Worm (Caenorhabditis elegans) whole organism, L4 larva: Measurements from ENCODE around the gene C33A12.4.

ENCODE experiments used
- F26F4.8 ChIP-seq: fragments of 200-800 bp; sonication (Bioruptor generic); conservative IDR thresholded peaks from 2 replicates; pipeline ENCODE4 v1.3.6; 2022; ENCODE audit warnings: missing genetic modification characterization, missing compliant biosample characterization
- F37D6.2 ChIP-seq: sonication (generic microtip); optimal IDR thresholded peaks from 2 replicates; lab custom pipeline; 2016; ENCODE audit warnings: mild to moderate bottlenecking, missing genetic modification characterization, missing compliant biosample characterization
- F49E8.2 ChIP-seq: sonication (generic microtip); optimal IDR thresholded peaks from 2 replicates; lab custom pipeline; 2016; ENCODE audit warnings: missing compliant biosample characterization, mild to moderate bottlenecking, missing genetic modification characterization, borderline replicate concordance
- ZK546.5 ChIP-seq, 2 experiments: sonication (generic microtip); optimal IDR thresholded peaks; 2 replicates each; lab custom pipeline; 2017; ENCODE audit warnings: missing biosample characterization in 2 of 2, missing genetic modification characterization in 2 of 2
- aly-2 ChIP-seq: sonication (generic microtip); optimal IDR thresholded peaks from 2 replicates; lab custom pipeline; 2018; ENCODE audit warnings: missing biosample characterization, missing genetic modification characterization
- ama-1 ChIP-seq: fragments of 150-350 bp; optimal IDR thresholded peaks from 2 replicates; lab custom pipeline; 2014; ENCODE audit warnings: inconsistent platforms, mixed read lengths
- arid-1 ChIP-seq: fragments of 200-800 bp; sonication (Bioruptor generic); conservative IDR thresholded peaks from 2 replicates; pipeline ENCODE4 v1.3.6; 2022; ENCODE audit warnings: missing genetic modification reagents, missing genetic modification characterization, missing compliant biosample characterization
- ceh-20 ChIP-seq: fragments of 200-800 bp; sonication (Bioruptor generic); IDR thresholded peaks from 2 replicates; pipeline ENCODE4 v1.3.6; 2022; ENCODE audit warnings: missing genetic modification reagents, missing genetic modification characterization, missing compliant biosample characterization
- ceh-28 ChIP-seq: fragments of 150-350 bp; optimal IDR thresholded peaks from 2 replicates; lab custom pipeline; 2014; ENCODE audit warnings: missing biosample characterization, missing genetic modification reagents, missing genetic modification characterization
- ceh-32 ChIP-seq: sonication (generic microtip); optimal IDR thresholded peaks from 2 replicates; lab custom pipeline; 2016; ENCODE audit warnings: mild to moderate bottlenecking, missing genetic modification characterization, missing compliant biosample characterization; ENCODE audit not compliant: poor library complexity
- ceh-44 ChIP-seq: fragments of 200-800 bp; sonication (Bioruptor generic); IDR thresholded peaks from 2 replicates; pipeline ENCODE4 v1.3.6; 2022; ENCODE audit warnings: missing genetic modification reagents, missing genetic modification characterization, missing compliant biosample characterization
- cey-2 ChIP-seq: sonication (generic microtip); optimal IDR thresholded peaks from 3 replicates; lab custom pipeline; 2017; ENCODE audit warnings: missing genetic modification characterization, mild to moderate bottlenecking, missing compliant biosample characterization, antibody characterized with exemption, borderline replicate concordance; ENCODE audit not compliant: insufficient read depth
- ctbp-1 ChIP-seq: fragments of 200-800 bp; sonication (Bioruptor generic); IDR thresholded peaks from 2 replicates; pipeline ENCODE4 v1.3.6; 2022; ENCODE audit warnings: missing genetic modification reagents, missing genetic modification characterization, missing compliant biosample characterization
- daf-19 ChIP-seq: fragments of 200-800 bp; sonication (Bioruptor generic); conservative IDR thresholded peaks from 2 replicates; pipeline ENCODE4 v1.3.6; 2022; ENCODE audit warnings: missing genetic modification characterization, missing compliant biosample characterization
- dmd-6 ChIP-seq: fragments of 200-800 bp; sonication (Bioruptor generic); IDR thresholded peaks from 2 replicates; pipeline ENCODE4 v1.3.6; 2022; ENCODE audit warnings: missing genetic modification reagents, missing genetic modification characterization, missing compliant biosample characterization
- dve-1 ChIP-seq: sonication (generic microtip); optimal IDR thresholded peaks from 2 replicates; lab custom pipeline; 2017; ENCODE audit warnings: antibody characterized with exemption, mild to moderate bottlenecking, missing genetic modification characterization, missing compliant biosample characterization; ENCODE audit not compliant: insufficient read depth
- egl-27 ChIP-seq: sonication (generic microtip); optimal IDR thresholded peaks from 3 replicates; lab custom pipeline; 2017; ENCODE audit warnings: missing biosample characterization, missing genetic modification reagents, missing genetic modification characterization
- fkh-10 ChIP-seq: fragments of 150-350 bp; optimal IDR thresholded peaks from 2 replicates; lab custom pipeline; 2014; ENCODE audit warnings: missing biosample characterization, missing genetic modification reagents, missing genetic modification characterization
- fos-1 ChIP-seq: fragments of 150-350 bp; optimal IDR thresholded peaks from 2 replicates; lab custom pipeline; 2014; ENCODE audit warnings: missing biosample characterization, missing genetic modification characterization
- hif-1 ChIP-seq, 2 experiments: sonication (generic microtip); optimal IDR thresholded peaks; 2 replicates each; lab custom pipeline; 2016 to 2017; ENCODE audit warnings: missing compliant biosample characterization in 2 of 2, missing genetic modification characterization in 2 of 2, missing genetic modification reagents in 2 of 2, missing genotype in 2 of 2, mild to moderate bottlenecking in 1 of 2
- hlh-11 ChIP-seq: fragments of 200-800 bp; sonication (Bioruptor generic); optimal IDR thresholded peaks from 2 replicates; lab custom pipeline; 2018; ENCODE audit warnings: mild to moderate bottlenecking, missing genetic modification characterization, missing compliant biosample characterization
- hlh-30 ChIP-seq: sonication (generic microtip); optimal IDR thresholded peaks from 2 replicates; lab custom pipeline; 2017; ENCODE audit warnings: antibody characterized with exemption, mild to moderate bottlenecking, missing genetic modification characterization, missing compliant biosample characterization; ENCODE audit not compliant: insufficient read depth
- hmg-1.1 ChIP-seq: fragments of 200-800 bp; sonication (Bioruptor generic); IDR thresholded peaks from 2 replicates; pipeline ENCODE4 v1.3.6; 2022; ENCODE audit warnings: missing genetic modification reagents, missing genetic modification characterization, missing compliant biosample characterization
- jun-1 ChIP-seq: fragments of 150-350 bp; optimal IDR thresholded peaks from 2 replicates; lab custom pipeline; 2014; ENCODE audit warnings: missing biosample characterization, missing genetic modification reagents, missing genetic modification characterization
- lim-7 ChIP-seq: fragments of 200-800 bp; sonication (Bioruptor generic); IDR thresholded peaks from 2 replicates; pipeline ENCODE4 v1.3.6; 2022; ENCODE audit warnings: missing genetic modification characterization, missing compliant biosample characterization
- lin-1 ChIP-seq: fragments of 200-800 bp; sonication (Bioruptor generic); IDR thresholded peaks from 2 replicates; pipeline ENCODE4 v1.3.6; 2022; ENCODE audit warnings: missing genetic modification reagents, missing genetic modification characterization, missing compliant biosample characterization
- lin-13 ChIP-seq: fragments of 150-350 bp; optimal IDR thresholded peaks from 2 replicates; lab custom pipeline; 2014; ENCODE audit warnings: missing biosample characterization, missing genetic modification reagents, missing genetic modification characterization
- lin-15B ChIP-seq: fragments of 150-350 bp; sonication (generic microtip); optimal IDR thresholded peaks from 3 replicates; lab custom pipeline; 2014; ENCODE audit warnings: missing biosample characterization, missing genetic modification characterization
- lsy-2 ChIP-seq, 2 experiments: fragments of 150-350 bp in 1 of 2; sonication (generic microtip) in 1 of 2; optimal IDR thresholded peaks; 2 replicates each; lab custom pipeline; 2014 to 2017; ENCODE audit warnings: missing biosample characterization in 2 of 2, missing genetic modification characterization in 2 of 2
- madf-9 ChIP-seq: fragments of 200-800 bp; sonication (Bioruptor generic); conservative IDR thresholded peaks from 2 replicates; pipeline ENCODE4 v1.3.6; 2022; ENCODE audit warnings: missing genetic modification reagents, missing genetic modification characterization, missing compliant biosample characterization
- mdl-1 ChIP-seq, 2 experiments: fragments of 150-350 bp in 1 of 2; sonication (generic microtip) in 1 of 2; optimal IDR thresholded peaks; 2 replicates each; lab custom pipeline; 2014 to 2017; ENCODE audit warnings: missing biosample characterization in 2 of 2, missing genetic modification characterization in 2 of 2
- mdt-29 ChIP-seq: fragments of 200-800 bp; sonication (Bioruptor generic); IDR thresholded peaks from 2 replicates; pipeline ENCODE4 v1.3.6; 2022; ENCODE audit warnings: missing genetic modification reagents, missing genetic modification characterization, missing compliant biosample characterization
- nhr-11 ChIP-seq: fragments of 150-350 bp; optimal IDR thresholded peaks from 2 replicates; lab custom pipeline; 2014; ENCODE audit warnings: missing biosample characterization, missing genetic modification characterization
- nhr-28 ChIP-seq: fragments of 150-350 bp; optimal IDR thresholded peaks from 2 replicates; lab custom pipeline; 2014; ENCODE audit warnings: missing biosample characterization, missing genetic modification characterization
- nhr-76 ChIP-seq: fragments of 150-350 bp; optimal IDR thresholded peaks from 2 replicates; lab custom pipeline; 2014; ENCODE audit warnings: missing biosample characterization, missing genetic modification characterization
- nhr-77 ChIP-seq: fragments of 150-350 bp; optimal IDR thresholded peaks from 2 replicates; lab custom pipeline; 2014; ENCODE audit warnings: missing biosample characterization, missing genetic modification characterization
- saeg-2 ChIP-seq: fragments of 200-800 bp; sonication (Bioruptor generic); IDR thresholded peaks from 2 replicates; pipeline ENCODE4 v1.3.6; 2022; ENCODE audit warnings: missing genetic modification reagents, missing genetic modification characterization, missing compliant biosample characterization
- spr-1 ChIP-seq: sonication (generic microtip); optimal IDR thresholded peaks from 2 replicates; lab custom pipeline; 2016; ENCODE audit warnings: mild to moderate bottlenecking, missing genetic modification characterization, missing compliant biosample characterization
- unc-62 ChIP-seq, 3 experiments: fragments of 150-350 bp in 1 of 3; sonication (generic microtip); optimal IDR thresholded peaks in 2 of 3; peaks in 1 of 3; 1 replicate in 1 of 3; 2 replicates in 2 of 3; lab custom pipeline; 2014 to 2017; ENCODE audit warnings: missing biosample characterization in 3 of 3, missing genetic modification characterization in 3 of 3, missing genetic modification reagents in 3 of 3, missing genotype in 1 of 3
- zag-1 ChIP-seq: fragments of 150-350 bp; optimal IDR thresholded peaks from 2 replicates; lab custom pipeline; 2014; ENCODE audit warnings: missing biosample characterization, missing genetic modification characterization
- zfp-3 ChIP-seq: fragments of 200-800 bp; sonication (Bioruptor generic); conservative IDR thresholded peaks from 2 replicates; pipeline ENCODE4 v1.3.6; 2022; ENCODE audit warnings: missing genetic modification reagents, missing genetic modification characterization, missing compliant biosample characterization
- zip-2 ChIP-seq: fragments of 150-350 bp; optimal IDR thresholded peaks from 2 replicates; lab custom pipeline; 2014; ENCODE audit warnings: missing biosample characterization, missing genetic modification characterization
- ztf-11 ChIP-seq: fragments of 150-350 bp; optimal IDR thresholded peaks from 2 replicates; lab custom pipeline; 2014; ENCODE audit warnings: missing biosample characterization, missing genetic modification characterization
- ztf-7 ChIP-seq: fragments of 150-350 bp; optimal IDR thresholded peaks from 2 replicates; lab custom pipeline; 2014; ENCODE audit warnings: missing biosample characterization, missing genetic modification characterization

C33A12.4 gene

DNA sequence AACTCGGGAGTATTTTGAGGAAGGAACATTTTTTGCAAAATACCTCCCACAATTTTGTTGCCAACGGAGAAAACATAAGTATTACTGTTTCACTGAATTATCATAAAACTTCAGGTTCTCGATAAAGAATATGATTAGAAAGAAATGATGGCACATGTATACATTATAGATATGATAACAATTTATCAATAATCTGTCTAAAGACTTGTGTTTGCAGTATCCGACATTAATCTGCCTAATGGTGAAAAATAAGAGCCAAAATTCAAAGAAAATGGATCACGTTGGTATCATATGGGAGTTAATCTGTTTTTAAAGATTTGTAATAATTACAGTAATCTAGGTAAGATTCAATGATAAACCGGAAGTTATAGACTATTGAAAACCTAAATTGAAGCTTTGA, 10.3 kb upstream of the C33A12.4 start:
- TF ChIP-seq hmg-1.1 = no peak
- no peak for TF ChIP-seq ceh-28 (tag; lab: Kevin White, UChicago)
- no peak for TF ChIP-seq saeg-2 (GFP tag; lab: Robert Waterston, UW)
- no peak for TF ChIP-seq F49E8.2 (tag; lab: Kevin White, UChicago)
- TF ChIP-seq ama-1 (lab: Kevin White, UChicago) = no peak
- no peak for TF ChIP-seq jun-1 (tag; lab: Kevin White, UChicago)
- no peak for TF ChIP-seq ctbp-1 (GFP tag; lab: Robert Waterston, UW)
- TF ChIP-seq hlh-11 (tag; lab: Kevin White, UChicago) = no peak
- TF ChIP-seq F26F4.8 (GFP tag; lab: Robert Waterston, UW) = no peak
- no peak for TF ChIP-seq fkh-10
- TF ChIP-seq ztf-7 = no peak
- no peak for TF ChIP-seq nhr-76 (tag; lab: Kevin White, UChicago)
- TF ChIP-seq nhr-77 (tag; lab: Kevin White, UChicago) = no peak
- TF ChIP-seq lim-7 (GFP tag; lab: Robert Waterston, UW) = no peak
- no peak for TF ChIP-seq hif-1 (tag; optimal IDR thresholded peaks at IDR 0.05; lab: Kevin White, UChicago)
- no peak for TF ChIP-seq ceh-32 (tag; lab: Kevin White, UChicago)
- TF ChIP-seq ceh-44 (GFP tag; lab: Robert Waterston, UW) = no peak

DNA sequence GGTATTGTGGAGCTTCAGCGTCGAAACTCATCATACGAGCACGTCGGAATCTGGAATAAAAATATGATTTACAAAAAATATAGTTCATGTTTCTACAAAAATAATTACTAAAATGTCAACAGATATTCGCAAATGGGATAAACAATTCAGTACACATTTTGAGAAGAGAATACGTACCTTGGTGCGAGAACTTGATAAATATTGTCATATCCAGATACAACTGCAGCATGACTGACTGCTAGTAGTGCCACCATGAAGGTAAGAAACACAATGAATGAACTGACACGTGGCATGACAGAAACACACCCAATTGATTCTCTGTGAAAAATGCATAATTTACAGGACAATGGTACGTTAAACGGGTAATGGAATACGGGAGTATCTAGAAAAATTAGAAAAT, 8.2 kb upstream of the C33A12.4 start, which contains the start of gene nlp-35:
Gene nlp-35 (minus strand): TSS at position 319 of the 400 bp plus-strand sequence.
- TF ChIP-seq mdt-29 (GFP tag; lab: Robert Waterston, UW) = 0 out of 2 replicates have a peak, but pooled peaks have one; percentile 52
- 0 out of 2 replicates have a peak, but pooled peaks have one; percentile 63 for TF ChIP-seq zfp-3 (GFP tag; lab: Robert Waterston, UW)
- TF ChIP-seq aly-2 = no peak

DNA sequence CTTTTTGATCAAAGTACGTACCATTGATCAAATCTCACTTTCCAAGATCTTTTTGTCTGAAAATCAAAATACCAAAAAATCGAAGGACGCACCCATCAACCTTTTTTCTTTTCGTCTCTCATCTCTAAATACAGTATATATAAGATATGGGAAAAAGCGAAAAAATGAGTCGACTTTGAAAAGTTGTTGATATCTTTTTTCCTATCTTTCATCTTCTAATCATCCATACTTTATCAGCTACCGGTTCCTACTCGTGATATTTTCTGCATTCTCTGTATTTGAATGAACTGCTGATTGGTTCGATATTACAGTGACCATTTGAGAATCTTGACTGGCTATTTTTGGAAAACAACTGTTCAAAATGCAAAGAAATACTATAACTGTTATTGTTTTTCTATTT, 6.5 kb upstream of the C33A12.4 start, which contains the start of gene C33A12.19:
Gene C33A12.19 (plus strand): TSS at position 169 of the 400 bp plus-strand sequence.
- TF ChIP-seq hlh-30 (tag; lab: Kevin White, UChicago) (peak; percentile 53), ZK546.5 (tag; optimal IDR thresholded peaks at IDR 0.05; lab: Kevin White, UChicago) (no peak), dmd-6 (peak; percentile 36), cey-2 (tag; lab: Kevin White, UChicago) (peak; percentile 20), daf-19 (no peak), nhr-77 (tag; lab: Kevin White, UChicago) (peak; percentile 19), mdl-1 (tag; optimal IDR thresholded peaks at IDR 0.05; lab: Kevin White, UChicago) (peak in 1 of 2 experiments; percentile 74), unc-62 (GFP tag; optimal IDR thresholded peaks at IDR 0.05 in 1 of 2; lab: Kevin White, UChicago) (peak in 1 of 2 experiments; percentile 88), unc-62 (tag; optimal IDR thresholded peaks at IDR 0.05; lab: Kevin White, UChicago) (no peak), nhr-28 (tag; lab: Kevin White, UChicago) (peak; percentile 56), ztf-11 (no peak), hlh-11 (tag; lab: Kevin White, UChicago) (peak; percentile 50), lsy-2 (tag; optimal IDR thresholded peaks at IDR 0.05; lab: Kevin White, UChicago) (peak in 1 of 2 experiments; percentile 37), dve-1 (tag; lab: Kevin White, UChicago) (peak; percentile 34)

- no peak for TF ChIP-seq lin-15B (tag; lab: Kevin White, UChicago)
- peak in 1 of 2 experiments; percentile 25 for TF ChIP-seq lsy-2 (tag; optimal IDR thresholded peaks at IDR 0.05; lab: Kevin White, UChicago)
- TF ChIP-seq ZK546.5 (tag; optimal IDR thresholded peaks at IDR 0.05; lab: Kevin White, UChicago) = no peak
- no peak for TF ChIP-seq nhr-11
- TF ChIP-seq hlh-30 (tag; lab: Kevin White, UChicago) = peak; percentile 10
- TF ChIP-seq madf-9 = no peak
- TF ChIP-seq ceh-20 (GFP tag; lab: Robert Waterston, UW) = no peak
- TF ChIP-seq fos-1 (tag; lab: Kevin White, UChicago) = no peak
- no peak for TF ChIP-seq cey-2 (tag; lab: Kevin White, UChicago)
- no peak for TF ChIP-seq lin-13 (GFP tag; lab: Kevin White, UChicago)
- peak; percentile 76 for TF ChIP-seq zip-2 (tag; lab: Kevin White, UChicago)
- TF ChIP-seq spr-1 = no peak
- no peak for TF ChIP-seq F37D6.2 (tag; lab: Kevin White, UChicago)
- TF ChIP-seq lin-1 = no peak
- TF ChIP-seq egl-27 (tag; lab: Kevin White, UChicago) = no peak
- TF ChIP-seq nhr-28 (tag; lab: Kevin White, UChicago) = peak; percentile 14
- TF ChIP-seq hif-1 (tag; optimal IDR thresholded peaks at IDR 0.05; lab: Kevin White, UChicago) = peak in 1 of 2 experiments; percentile 40
- TF ChIP-seq zag-1 (tag; lab: Kevin White, UChicago) = no peak
- no peak for TF ChIP-seq ztf-11
- no peak for TF ChIP-seq arid-1 (GFP tag; lab: Robert Waterston, UW)
These were observed 3.8 kb upstream of the C33A12.4 start for ce11 chrIV:9514132-9514531.
